Worm (Caenorhabditis elegans) whole organism, L4/young adult: ENCODE data around the gene F54D5.17.

ENCODE experiments used
- W03F9.2 ChIP-seq: fragments of 150-350 bp; optimal IDR thresholded peaks from 2 replicates; lab custom pipeline; 2014; ENCODE audit warnings: missing biosample characterization, missing genetic modification characterization
- him-1 ChIP-seq: sonication (generic microtip); optimal IDR thresholded peaks from 2 replicates; lab custom pipeline; 2016; ENCODE audit warnings: missing genotype, missing genetic modification reagents, missing genetic modification characterization, missing compliant biosample characterization

ce11 chrII:11542958-11543357, 13.5 kb upstream of the F54D5.17 start:
- TF ChIP-seq him-1 (tag; lab: Kevin White, UChicago) (no peak), W03F9.2 (no peak)
